Fruit fly (Drosophila melanogaster): ENCODE results near the gene Dbct.

The Dbct gene

DNA sequence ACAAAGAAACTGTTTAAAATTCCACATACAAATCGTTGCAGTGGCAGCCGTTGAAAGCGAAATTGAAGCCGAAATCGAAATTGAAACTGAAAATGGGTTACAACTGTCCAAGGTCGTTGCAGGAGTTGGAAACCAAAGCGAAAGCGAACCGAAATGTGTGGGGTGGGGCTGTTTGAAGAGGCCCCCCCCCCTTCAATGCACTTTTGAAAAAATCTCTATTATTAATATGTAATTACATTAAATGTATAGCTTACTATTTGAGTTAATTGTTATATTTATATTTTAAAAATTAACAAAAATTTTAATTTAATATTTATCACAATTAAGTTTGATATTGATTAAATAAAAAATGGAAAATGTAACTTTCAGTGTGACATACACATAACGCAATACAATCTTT lies 35.8 kb downstream of the Dbct start (continued):
- TF ChIP-seq CG12391 (tag; optimal IDR thresholded peaks at IDR 0.05) = peak; percentile 42
- no peak for TF ChIP-seq pan (optimal IDR thresholded peaks at IDR 0.05)
- TF ChIP-seq pan (GFP tag; optimal IDR thresholded peaks at IDR 0.05 in 1 of 2, IDR thresholded peaks at IDR 0.05 in 1 of 2) = peak in 1 of 2 experiments; percentile 56
- peak; percentile 54 for TF ChIP-seq CG5180 (GFP tag; optimal IDR thresholded peaks at IDR 0.05)
- TF ChIP-seq ttk (GFP tag; IDR thresholded peaks at IDR 0.05) = peak; percentile 47; the same call in 1 of the 2 replicates
- 0 out of 2 replicates have a peak, but pooled peaks have one; percentile 19 for TF ChIP-seq CG32772 (GFP tag; IDR thresholded peaks at IDR 0.05)
- TF ChIP-seq gcm (GFP tag; optimal IDR thresholded peaks at IDR 0.05) = peak; percentile 12
- peak; percentile 55 for TF ChIP-seq CG2712 (tag; optimal IDR thresholded peaks at IDR 0.05)
- TF ChIP-seq prd (optimal IDR thresholded peaks at IDR 0.05) = no peak
- peak; percentile 16; the same call in 1 of the 3 replicates for TF ChIP-seq prd (GFP tag; IDR thresholded peaks at IDR 0.05)
- peak in 1 of 2 experiments; percentile 29 for TF ChIP-seq Eip74EF (GFP tag; optimal IDR thresholded peaks at IDR 0.05)
- TF ChIP-seq chm (GFP tag; IDR thresholded peaks at IDR 0.05) = no peak
- no peak for TF ChIP-seq ken (GFP tag; IDR thresholded peaks at IDR 0.05)
- TF ChIP-seq nom (GFP tag; optimal IDR thresholded peaks at IDR 0.05) = no peak
- peak; percentile 33 for TF ChIP-seq CG17829 (tag; optimal IDR thresholded peaks at IDR 0.05)
- TF ChIP-seq kah (GFP tag; optimal IDR thresholded peaks at IDR 0.05) = peak; percentile 3
- peak; percentile 45 for TF ChIP-seq CG10979 (tag; optimal IDR thresholded peaks at IDR 0.05)
- TF ChIP-seq grau (tag; optimal IDR thresholded peaks at IDR 0.05) = peak; percentile 31
- no peak for TF ChIP-seq Adf1 (GFP tag; IDR thresholded peaks at IDR 0.05)
- TF ChIP-seq vvl (GFP tag; IDR thresholded peaks at IDR 0.05) = peak; percentile 40; the same call in 1 of the 2 replicates
- TF ChIP-seq CG11504 (tag; optimal IDR thresholded peaks at IDR 0.05) = peak; percentile 73
- 0 out of 2 replicates have a peak, but pooled peaks have one; percentile 14 for TF ChIP-seq wor (GFP tag; IDR thresholded peaks at IDR 0.05)
- TF ChIP-seq CG3838 (GFP tag; optimal IDR thresholded peaks at IDR 0.05) = no peak
- TF ChIP-seq CG2678 (tag; optimal IDR thresholded peaks at IDR 0.05) = peak; percentile 61
- peak; percentile 47 for TF ChIP-seq oc (tag; optimal IDR thresholded peaks at IDR 0.05)

- TF ChIP-seq Chrac-16 (GFP tag; optimal IDR thresholded peaks at IDR 0.05) = no peak
- TF ChIP-seq CG31441 (GFP tag; IDR thresholded peaks at IDR 0.05) = peak; percentile 27; the same call in 1 of the 2 replicates
- peak; percentile 39 for TF ChIP-seq CG2678 (tag; optimal IDR thresholded peaks at IDR 0.05)
- TF ChIP-seq otp (GFP tag; IDR thresholded peaks at IDR 0.05) = no peak
- TF ChIP-seq Side (GFP tag; optimal IDR thresholded peaks at IDR 0.05) = no peak
- TF ChIP-seq Scr (GFP tag; IDR thresholded peaks at IDR 0.05; ENCODE audit: partially characterized antibody) = no peak
- TF ChIP-seq CG7839 (tag; optimal IDR thresholded peaks at IDR 0.05) = peak; percentile 6
- no peak for TF ChIP-seq CG7987 (GFP tag; optimal IDR thresholded peaks at IDR 0.05)
- peak; percentile 57 for TF ChIP-seq dmrt99B (tag; optimal IDR thresholded peaks at IDR 0.05)
- TF ChIP-seq Aef1 (GFP tag; IDR thresholded peaks at IDR 0.05) = no peak
- TF ChIP-seq CG7556 (GFP tag; optimal IDR thresholded peaks at IDR 0.05) = peak; percentile 5
- TF ChIP-seq gem (tag; optimal IDR thresholded peaks at IDR 0.05) = peak; percentile 51
- TF ChIP-seq nmo (GFP tag; optimal IDR thresholded peaks at IDR 0.05) = peak; percentile 39
- TF ChIP-seq CG8924 (tag; optimal IDR thresholded peaks at IDR 0.05) = peak; percentile 14
- peak; percentile 49 for TF ChIP-seq Sox102F (GFP tag; optimal IDR thresholded peaks at IDR 0.05)
- TF ChIP-seq CG11504 (tag; optimal IDR thresholded peaks at IDR 0.05) = peak; percentile 62
- TF ChIP-seq unpg (GFP tag; optimal IDR thresholded peaks at IDR 0.05) = peak; percentile 4
- peak; percentile 40 for TF ChIP-seq Ssrp (tag; optimal IDR thresholded peaks at IDR 0.05)
- TF ChIP-seq lola (GFP tag; optimal IDR thresholded peaks at IDR 0.05) = peak in 1 of 3 experiments; percentile 3
- TF ChIP-seq CG13123 (GFP tag; optimal IDR thresholded peaks at IDR 0.05) = no peak
- TF ChIP-seq CG15269 (tag; optimal IDR thresholded peaks at IDR 0.05) = peak; percentile 4
- peak; percentile 6 for TF ChIP-seq CG10979 (tag; optimal IDR thresholded peaks at IDR 0.05)
- TF ChIP-seq Blimp-1 (GFP tag; optimal IDR thresholded peaks at IDR 0.05) = peak; percentile 8
- peak; percentile 2 for TF ChIP-seq CG13424 (tag; optimal IDR thresholded peaks at IDR 0.05)
- TF ChIP-seq Ptx1 (GFP tag; IDR thresholded peaks at IDR 0.05) = 0 out of 2 replicates have a peak, but pooled peaks have one; percentile 13
- TF ChIP-seq CoRest (tag; optimal IDR thresholded peaks at IDR 0.05) = peak; percentile 9
Measured at dm6 chrX:15123418-15123994, 37.6 kb downstream of the Dbct start.

Measured in whole organism, embryonic.